Fruit fly (Drosophila melanogaster) whole organism: Measurements from ENCODE around the gene CG2076.

Experiments used
- CG8478 ChIP-seq: fragments of >200 bp; optimal IDR thresholded peaks from 2 replicates; lab custom pipeline; 2018; ENCODE audit warnings: inconsistent platforms
- Dll ChIP-seq: fragments of >200 bp; optimal IDR thresholded peaks from 2 replicates; lab custom pipeline; 2017
- EcR ChIP-seq, 2 experiments: fragments of >200 bp; optimal IDR thresholded peaks; 2 replicates each; lab custom pipeline; 2017; ENCODE audit warnings: missing biosample characterization in 2 of 2, missing genetic modification characterization in 2 of 2, missing genetic modification reagents in 2 of 2
- pan ChIP-seq: fragments of >200 bp; optimal IDR thresholded peaks from 2 replicates; lab custom pipeline; 2017

- no peak for TF ChIP-seq CG8478 (lab: Kevin White, UChicago)
- TF ChIP-seq pan = no peak
- no peak for TF ChIP-seq EcR (GFP tag; optimal IDR thresholded peaks at IDR 0.05; lab: Kevin White, UChicago)
- no peak for TF ChIP-seq Dll (lab: Kevin White, UChicago)
Observed at dm6 chrX:11137566-11138186, 47.7 kb downstream of the CG2076 start, which contains the start of gene CDK2AP1.
